Worm (Caenorhabditis elegans) whole organism, L3 larva: Measurements from ENCODE around the gene srlf-21.
A peak's percentile ranks its signal among the peaks of the same experiment; 100 is the strongest.

Source experiments
- R02D3.7 ChIP-seq: fragments of 150-350 bp; optimal IDR thresholded peaks from 2 replicates; lab custom pipeline; 2014; ENCODE audit warnings: missing biosample characterization, missing genetic modification characterization
- ZK546.5 ChIP-seq: sonication (generic microtip); optimal IDR thresholded peaks from 2 replicates; lab custom pipeline; 2017; ENCODE audit warnings: missing biosample characterization, missing genetic modification characterization
- aly-2 ChIP-seq: fragments of 150-350 bp; optimal IDR thresholded peaks from 2 replicates; lab custom pipeline; 2014; ENCODE audit warnings: missing biosample characterization, missing genetic modification characterization
- ama-1 ChIP-seq: fragments of 150-350 bp; optimal IDR thresholded peaks from 2 replicates; lab custom pipeline; 2018
- ceh-16 ChIP-seq: sonication (generic microtip); optimal IDR thresholded peaks from 2 replicates; lab custom pipeline; 2017; ENCODE audit warnings: missing biosample characterization, missing genetic modification characterization
- ceh-28 ChIP-seq: fragments of 150-350 bp; optimal IDR thresholded peaks from 2 replicates; lab custom pipeline; 2014; ENCODE audit warnings: missing biosample characterization, missing genetic modification reagents, missing genetic modification characterization
- ceh-82 ChIP-seq: fragments of 150-350 bp; optimal IDR thresholded peaks from 2 replicates; lab custom pipeline; 2014; ENCODE audit warnings: missing biosample characterization, missing genetic modification characterization
- ceh-9 ChIP-seq: sonication (generic microtip); optimal IDR thresholded peaks from 2 replicates; lab custom pipeline; 2018; ENCODE audit warnings: missing biosample characterization, missing genetic modification characterization
- daf-12 ChIP-seq: fragments of 150-350 bp; optimal IDR thresholded peaks from 2 replicates; lab custom pipeline; 2014; ENCODE audit warnings: missing biosample characterization, missing genetic modification reagents, missing genetic modification characterization
- egl-27 ChIP-seq: sonication (generic microtip); optimal IDR thresholded peaks from 4 replicates; lab custom pipeline; 2017; ENCODE audit warnings: missing biosample characterization, missing genetic modification reagents, missing genetic modification characterization
- egl-5 ChIP-seq: fragments of 150-350 bp; optimal IDR thresholded peaks from 2 replicates; lab custom pipeline; 2017; ENCODE audit warnings: missing biosample characterization, missing genetic modification reagents, missing genetic modification characterization, inconsistent platforms
- elt-1 ChIP-seq: fragments of 150-350 bp; optimal IDR thresholded peaks from 2 replicates; lab custom pipeline; 2014; ENCODE audit warnings: missing biosample characterization, missing genetic modification characterization
- elt-2 ChIP-seq: sonication (generic microtip); optimal IDR thresholded peaks from 2 replicates; lab custom pipeline; 2016; ENCODE audit warnings: missing genetic modification reagents, mild to moderate bottlenecking, missing genetic modification characterization, missing compliant biosample characterization
- elt-3 ChIP-seq, 3 experiments: fragments of 150-350 bp in 1 of 3; sonication (generic microtip) in 2 of 3; optimal IDR thresholded peaks; 2 replicates in 2 of 3; 4 replicates in 1 of 3; lab custom pipeline; 2014 to 2017; ENCODE audit warnings: missing biosample characterization in 3 of 3, missing genetic modification characterization in 3 of 3
- eor-1 ChIP-seq, 2 experiments: fragments of 150-350 bp; optimal IDR thresholded peaks; 2 replicates each; lab custom pipeline; 2014 to 2018; ENCODE audit warnings: missing biosample characterization in 2 of 2, missing genetic modification characterization in 2 of 2
- fkh-10 ChIP-seq: sonication (generic microtip); optimal IDR thresholded peaks from 2 replicates; lab custom pipeline; 2017; ENCODE audit warnings: missing biosample characterization, missing genetic modification reagents, missing genetic modification characterization
- fkh-2 ChIP-seq: fragments of 150-350 bp; optimal IDR thresholded peaks from 2 replicates; lab custom pipeline; 2014; ENCODE audit warnings: missing biosample characterization, missing genetic modification reagents, missing genetic modification characterization
- fos-1 ChIP-seq: fragments of 150-350 bp; optimal IDR thresholded peaks from 2 replicates; lab custom pipeline; 2014; ENCODE audit warnings: missing biosample characterization, missing genetic modification characterization
- hmg-11 ChIP-seq: sonication (generic microtip); optimal IDR thresholded peaks from 2 replicates; lab custom pipeline; 2016; ENCODE audit warnings: missing genetic modification characterization, missing compliant biosample characterization
- jun-1 ChIP-seq: fragments of 150-350 bp; optimal IDR thresholded peaks from 2 replicates; lab custom pipeline; 2014; ENCODE audit warnings: missing biosample characterization, missing genetic modification reagents, missing genetic modification characterization
- lin-15B ChIP-seq: fragments of 150-350 bp; optimal IDR thresholded peaks from 2 replicates; lab custom pipeline; 2014; ENCODE audit warnings: missing biosample characterization, missing genetic modification characterization
- lin-39 ChIP-seq: fragments of 150-350 bp; optimal IDR thresholded peaks from 2 replicates; lab custom pipeline; 2018; ENCODE audit warnings: missing biosample characterization, missing genetic modification reagents, missing genetic modification characterization
- lsy-12 ChIP-seq: sonication (generic microtip); optimal IDR thresholded peaks from 2 replicates; lab custom pipeline; 2016; ENCODE audit warnings: mild to moderate bottlenecking, missing genetic modification characterization, missing compliant biosample characterization
- mdl-1 ChIP-seq: fragments of 150-350 bp; optimal IDR thresholded peaks from 2 replicates; lab custom pipeline; 2014; ENCODE audit warnings: missing biosample characterization, missing genetic modification characterization
- mml-1 ChIP-seq: fragments of 150-350 bp; sonication (generic microtip); optimal IDR thresholded peaks from 3 replicates; lab custom pipeline; 2014; ENCODE audit warnings: missing biosample characterization, missing genetic modification characterization
- nfya-1 ChIP-seq: sonication (generic microtip); optimal IDR thresholded peaks from 2 replicates; lab custom pipeline; 2017; ENCODE audit warnings: missing genetic modification characterization, mild to moderate bottlenecking, missing compliant biosample characterization, antibody characterized with exemption, moderate library complexity; ENCODE audit not compliant: insufficient read depth
- nhr-11 ChIP-seq: fragments of 150-350 bp; optimal IDR thresholded peaks from 2 replicates; lab custom pipeline; 2014; ENCODE audit warnings: missing biosample characterization, missing genetic modification characterization
- nhr-12 ChIP-seq: fragments of 150-350 bp; optimal IDR thresholded peaks from 2 replicates; lab custom pipeline; 2014; ENCODE audit warnings: missing biosample characterization, missing genetic modification characterization
- nhr-23 ChIP-seq: fragments of 150-350 bp; optimal IDR thresholded peaks from 2 replicates; lab custom pipeline; 2014; ENCODE audit warnings: missing biosample characterization, missing genetic modification reagents, missing genetic modification characterization
- nhr-237 ChIP-seq: fragments of 150-350 bp; optimal IDR thresholded peaks from 2 replicates; lab custom pipeline; 2014; ENCODE audit warnings: missing biosample characterization, missing genetic modification characterization
- nhr-25 ChIP-seq: sonication (generic microtip); optimal IDR thresholded peaks from 2 replicates; lab custom pipeline; 2017; ENCODE audit warnings: missing biosample characterization, missing genetic modification characterization
- nhr-28 ChIP-seq: fragments of 150-350 bp; optimal IDR thresholded peaks from 2 replicates; lab custom pipeline; 2014; ENCODE audit warnings: missing biosample characterization, missing genetic modification characterization
- nhr-43 ChIP-seq: sonication (generic microtip); optimal IDR thresholded peaks from 2 replicates; lab custom pipeline; 2016; ENCODE audit warnings: mild to moderate bottlenecking, missing genetic modification characterization, missing compliant biosample characterization; ENCODE audit not compliant: poor library complexity, severe bottlenecking
- nhr-67 ChIP-seq: fragments of 150-350 bp; optimal IDR thresholded peaks from 2 replicates; lab custom pipeline; 2014; ENCODE audit warnings: missing biosample characterization, missing genetic modification characterization
- nhr-76 ChIP-seq: fragments of 150-350 bp; sonication (generic microtip); optimal IDR thresholded peaks from 5 replicates; lab custom pipeline; 2014; ENCODE audit warnings: missing biosample characterization, missing genetic modification characterization
- nhr-77 ChIP-seq: fragments of 150-350 bp; optimal IDR thresholded peaks from 2 replicates; lab custom pipeline; 2014; ENCODE audit warnings: missing biosample characterization, missing genetic modification characterization
- pha-4 ChIP-seq: fragments of 150-350 bp; optimal IDR thresholded peaks from 2 replicates; lab custom pipeline; 2014; ENCODE audit warnings: missing biosample characterization, missing genetic modification reagents, missing genetic modification characterization
- pqm-1 ChIP-seq: fragments of 150-350 bp; optimal IDR thresholded peaks from 2 replicates; lab custom pipeline; 2017; ENCODE audit warnings: missing biosample characterization, missing genetic modification characterization, inconsistent platforms
- sea-2 ChIP-seq: fragments of 150-350 bp; sonication (generic microtip); optimal IDR thresholded peaks from 4 replicates; lab custom pipeline; 2014; ENCODE audit warnings: missing biosample characterization, missing genetic modification reagents, missing genetic modification characterization
- skn-1 ChIP-seq: fragments of 150-350 bp; optimal IDR thresholded peaks from 2 replicates; lab custom pipeline; 2014; ENCODE audit warnings: missing biosample characterization, missing genetic modification characterization
- snpc-4 ChIP-seq: fragments of 150-350 bp; optimal IDR thresholded peaks from 2 replicates; lab custom pipeline; 2014; ENCODE audit warnings: missing biosample characterization, missing genetic modification characterization
- tbx-2 ChIP-seq: sonication (generic microtip); optimal IDR thresholded peaks from 2 replicates; lab custom pipeline; 2016; ENCODE audit warnings: mild to moderate bottlenecking, missing genetic modification characterization, missing compliant biosample characterization
- unc-39 ChIP-seq: sonication (generic microtip); optimal IDR thresholded peaks from 4 replicates; lab custom pipeline; 2017; ENCODE audit warnings: missing biosample characterization, missing genetic modification characterization
- unc-62 ChIP-seq: fragments of 150-350 bp; sonication (generic microtip); optimal IDR thresholded peaks from 4 replicates; lab custom pipeline; 2014; ENCODE audit warnings: missing biosample characterization, missing genetic modification reagents, missing genetic modification characterization
- zag-1 ChIP-seq: fragments of 150-350 bp; optimal IDR thresholded peaks from 2 replicates; lab custom pipeline; 2014; ENCODE audit warnings: missing biosample characterization, missing genetic modification characterization
- ztf-11 ChIP-seq: fragments of 150-350 bp; optimal IDR thresholded peaks from 2 replicates; lab custom pipeline; 2014; ENCODE audit warnings: missing biosample characterization, missing genetic modification characterization
- ztf-4 ChIP-seq: fragments of 150-350 bp; optimal IDR thresholded peaks from 2 replicates; lab custom pipeline; 2014; ENCODE audit warnings: missing biosample characterization, missing genetic modification characterization

The srlf-21 gene

DNA sequence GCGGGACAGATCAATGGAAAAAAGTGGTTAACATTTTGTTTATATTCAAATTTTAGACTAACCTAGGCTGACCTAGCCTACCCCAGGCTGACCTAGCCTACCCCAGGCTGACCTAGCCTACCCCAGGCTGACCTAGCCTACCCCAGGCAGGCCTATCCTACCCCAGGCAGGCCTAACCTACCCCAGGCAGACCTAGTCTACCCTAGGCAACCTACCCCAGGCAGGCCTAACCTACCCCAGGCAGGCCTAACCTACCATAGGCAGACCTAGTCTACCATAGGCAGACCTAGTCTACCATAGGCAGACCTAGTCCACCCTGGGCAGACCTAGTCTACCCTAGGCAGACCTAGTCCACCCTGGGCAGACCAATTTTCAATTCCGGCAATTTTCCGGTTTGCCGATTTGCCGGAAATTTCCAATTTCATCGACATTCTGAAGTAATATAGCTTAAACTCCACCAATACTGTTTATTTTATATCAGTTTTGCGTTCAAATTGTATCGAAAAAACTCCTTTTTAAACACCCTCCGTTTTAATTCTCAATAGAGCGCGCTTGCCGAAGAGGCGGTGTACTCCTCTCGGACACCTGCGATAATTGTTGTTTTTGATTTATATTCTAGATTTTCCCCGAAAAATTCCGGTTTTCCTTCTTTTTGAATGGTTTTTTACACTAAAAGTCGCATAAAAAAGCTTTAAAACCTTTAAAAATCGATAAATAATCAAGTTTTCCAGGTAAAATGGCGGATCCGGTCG is 14.1 kb upstream of the srlf-21 start, which contains the start of gene trm-2A (continued):
- TF ChIP-seq nhr-76 (tag; lab: Kevin White, UChicago) (no peak), ztf-4 (tag; lab: Kevin White, UChicago) (no peak), nhr-25 (tag; lab: Kevin White, UChicago) (peak; percentile 56)

ce11 chrV:903460-903859 is 13.1 kb upstream of the srlf-21 start, which contains the start of gene fmo-5:
TSS of gene fmo-5 (minus strand) at chrV:903665.
- TF ChIP-seq sea-2 (GFP tag; lab: Kevin White, UChicago) (no peak), nhr-23 (tag; lab: Kevin White, UChicago) (peak; percentile 10), egl-27 (tag; lab: Kevin White, UChicago) (no peak), tbx-2 (no peak), lsy-12 (tag; lab: Kevin White, UChicago) (no peak), egl-5 (tag; lab: Kevin White, UChicago) (no peak), nhr-43 (tag; lab: Kevin White, UChicago) (peak; percentile 52), nhr-12 (no peak), mml-1 (tag; lab: Kevin White, UChicago) (no peak), elt-3 (tag; optimal IDR thresholded peaks at IDR 0.05; lab: Kevin White, UChicago) (no peak), eor-1 (tag; optimal IDR thresholded peaks at IDR 0.05; lab: Kevin White, UChicago) (no peak), skn-1 (tag; lab: Kevin White, UChicago) (no peak), nhr-28 (tag; lab: Kevin White, UChicago) (no peak), ztf-11 (no peak), ceh-82 (no peak), unc-62 (GFP tag; lab: Kevin White, UChicago) (no peak), nhr-237 (no peak), zag-1 (tag; lab: Kevin White, UChicago) (no peak), lin-15B (tag; lab: Kevin White, UChicago) (peak; percentile 5), elt-1 (tag; lab: Kevin White, UChicago) (no peak), ceh-28 (tag; lab: Kevin White, UChicago) (no peak), nhr-76 (tag; lab: Kevin White, UChicago) (peak; percentile 31), fkh-10 (GFP tag; lab: Kevin White, UChicago) (no peak), jun-1 (tag; lab: Kevin White, UChicago) (no peak), elt-2 (tag; lab: Kevin White, UChicago) (peak; percentile 59), ama-1 (lab: Kevin White, UChicago) (no peak), fkh-2 (no peak), ceh-16 (tag; lab: Kevin White, UChicago) (no peak), hmg-11 (no peak), nhr-77 (no peak), lin-39 (no peak), nfya-1 (tag; lab: Kevin White, UChicago) (no peak), R02D3.7 (no peak), nhr-25 (tag; lab: Kevin White, UChicago) (peak; percentile 30), fos-1 (tag; lab: Kevin White, UChicago) (no peak), ZK546.5 (no peak), unc-39 (tag; lab: Kevin White, UChicago) (no peak), snpc-4 (no peak), nhr-67 (no peak), mdl-1 (tag; lab: Kevin White, UChicago) (peak; percentile 51), daf-12 (tag; lab: Kevin White, UChicago) (no peak), pqm-1 (peak; percentile 42), ztf-4 (tag; lab: Kevin White, UChicago) (no peak), ceh-9 (tag; lab: Kevin White, UChicago) (no peak), pha-4 (no peak), aly-2 (no peak), nhr-11 (tag; lab: Kevin White, UChicago) (no peak)
